Worm (Caenorhabditis elegans): ENCODE results near the gene C46A5.6.

The C46A5.6 gene

DNA sequence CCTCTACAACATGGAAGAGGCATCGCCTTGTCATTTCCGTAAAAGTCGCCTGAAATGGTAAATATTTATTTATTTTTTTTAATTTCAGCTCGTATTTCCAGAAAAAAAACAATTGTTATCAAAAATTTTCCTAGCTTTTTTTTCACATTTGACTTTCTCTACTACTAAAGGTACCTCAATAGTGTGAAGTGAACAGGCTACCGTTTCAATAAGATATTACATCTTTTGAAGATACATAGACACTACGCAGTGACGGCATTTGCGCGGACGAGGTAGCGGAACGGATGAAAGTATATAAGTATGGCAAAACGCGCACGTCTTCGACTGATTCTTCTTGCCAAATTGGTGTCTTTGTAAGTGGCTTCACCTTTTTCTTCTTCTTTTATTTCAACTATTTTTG, 10.5 kb downstream of the C46A5.6 start, which contains the start of gene col-14:
Gene col-14 (plus strand): TSS at position 301 of the 400 bp plus-strand sequence.
- no peak for TF ChIP-seq efl-1 (optimal IDR thresholded peaks at IDR 0.05)
- peak in 1 of 2 experiments; percentile 14 for TF ChIP-seq efl-1 (GFP tag; optimal IDR thresholded peaks at IDR 0.05 in 1 of 2)
- no peak for TF ChIP-seq lin-15B (tag; optimal IDR thresholded peaks at IDR 0.05)

ce11 chrIV:7747838-7748237, 15.8 kb downstream of the C46A5.6 start, which contains the start of gene klo-1:
Gene klo-1, minus strand, starts transcription at chrIV:7748225.
- no peak for TF ChIP-seq egl-27 (tag; optimal IDR thresholded peaks at IDR 0.05)
- no peak for TF ChIP-seq sox-4 (tag; optimal IDR thresholded peaks at IDR 0.05)
- TF ChIP-seq ceh-90 (tag; optimal IDR thresholded peaks at IDR 0.05), result no peak
- no peak for TF ChIP-seq ceh-82 (tag; optimal IDR thresholded peaks at IDR 0.05)
- TF ChIP-seq nhr-90 (tag; optimal IDR thresholded peaks at IDR 0.05; ENCODE audit: poor library complexity), result no peak
- no peak for TF ChIP-seq nhr-47 (tag; optimal IDR thresholded peaks at IDR 0.05)
- no peak for TF ChIP-seq tbx-2 (tag; optimal IDR thresholded peaks at IDR 0.05)
- TF ChIP-seq elt-2 (tag; optimal IDR thresholded peaks at IDR 0.05), result peak; percentile 49

DNA sequence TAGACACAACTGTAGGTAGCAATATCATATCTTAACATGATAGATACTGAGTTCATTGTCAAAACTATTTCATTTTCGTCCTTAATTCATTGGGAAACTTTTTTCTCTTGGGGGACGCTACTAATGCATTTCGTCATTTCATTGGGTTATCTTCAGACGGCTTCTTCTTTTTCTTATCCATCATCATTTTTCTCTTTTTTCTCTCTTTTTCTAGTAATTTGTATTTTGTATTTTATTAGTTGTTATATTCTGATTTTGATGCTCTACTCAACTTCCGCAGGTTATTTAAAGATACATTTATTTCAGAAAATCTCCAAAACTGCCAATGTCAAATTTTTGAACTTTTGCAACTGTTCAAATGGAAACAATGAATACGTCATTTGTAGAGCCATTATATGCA, 20.1 kb downstream of the C46A5.6 start, which contains the start of gene npr-35:
Gene npr-35 (plus strand): TSS at position 301 of the 400 bp plus-strand sequence.
- TF ChIP-seq unc-86 (tag; optimal IDR thresholded peaks at IDR 0.05), result no peak
- no peak for TF ChIP-seq ama-1 (optimal IDR thresholded peaks at IDR 0.05)
- TF ChIP-seq unc-30 (tag; optimal IDR thresholded peaks at IDR 0.05), result no peak
- no peak for TF ChIP-seq ceh-8 (GFP tag; optimal IDR thresholded peaks at IDR 0.05)
- TF ChIP-seq fkh-8 (tag; optimal IDR thresholded peaks at IDR 0.05), result no peak
- no peak for TF ChIP-seq lin-13 (GFP tag; optimal IDR thresholded peaks at IDR 0.05)
- no peak for TF ChIP-seq ztf-11 (tag; optimal IDR thresholded peaks at IDR 0.05)
- TF ChIP-seq C16A3.4 (tag; optimal IDR thresholded peaks at IDR 0.05), result no peak
- TF ChIP-seq fkh-10 (GFP tag; optimal IDR thresholded peaks at IDR 0.05), result no peak
- no peak for TF ChIP-seq jun-1 (tag; optimal IDR thresholded peaks at IDR 0.05)
- TF ChIP-seq dpl-1 (GFP tag; optimal IDR thresholded peaks at IDR 0.05), result no peak
- TF ChIP-seq aha-1 (tag; optimal IDR thresholded peaks at IDR 0.05), result no peak
- no peak for TF ChIP-seq blmp-1 (tag; optimal IDR thresholded peaks at IDR 0.05)
- TF ChIP-seq nhr-12 (tag; optimal IDR thresholded peaks at IDR 0.05), result no peak
- TF ChIP-seq ets-5 (GFP tag; IDR thresholded peaks at IDR 0.05), result no peak
- TF ChIP-seq ztf-4 (tag; optimal IDR thresholded peaks at IDR 0.05), result no peak
- no peak for TF ChIP-seq pax-3 (tag; optimal IDR thresholded peaks at IDR 0.05)
- TF ChIP-seq lin-39 (tag; optimal IDR thresholded peaks at IDR 0.05), result no peak
- TF ChIP-seq F16B12.6 (tag; optimal IDR thresholded peaks at IDR 0.05), result no peak
- TF ChIP-seq unc-62 (GFP tag; optimal IDR thresholded peaks at IDR 0.05), result no peak

- TF ChIP-seq mab-9 (GFP tag; IDR thresholded peaks at IDR 0.05) (no peak), unc-62 (GFP tag; optimal IDR thresholded peaks at IDR 0.05) (no peak), lin-14 (GFP tag; optimal IDR thresholded peaks at IDR 0.05) (peak; percentile 66), tbx-2 (tag; optimal IDR thresholded peaks at IDR 0.05) (peak; percentile 39), pax-3 (tag; optimal IDR thresholded peaks at IDR 0.05) (no peak)
These were observed 27.0 kb downstream of the C46A5.6 start for ce11 chrIV:7736616-7737015.

- TF ChIP-seq pqm-1 (tag; optimal IDR thresholded peaks at IDR 0.05), result no peak
- no peak for TF ChIP-seq jun-1 (tag; optimal IDR thresholded peaks at IDR 0.05)
- no peak for TF ChIP-seq lin-39 (tag; optimal IDR thresholded peaks at IDR 0.05)
- no peak for TF ChIP-seq nhr-71 (tag; optimal IDR thresholded peaks at IDR 0.05)
- no peak for TF ChIP-seq lsy-2 (tag; optimal IDR thresholded peaks at IDR 0.05)
- TF ChIP-seq nhr-90 (tag; optimal IDR thresholded peaks at IDR 0.05; ENCODE audit: poor library complexity), result no peak
- TF ChIP-seq lir-3 (tag; optimal IDR thresholded peaks at IDR 0.05; ENCODE audit: poor library complexity), result no peak
- no peak for TF ChIP-seq lin-13 (GFP tag; optimal IDR thresholded peaks at IDR 0.05)
These were observed 29.0 kb downstream of the C46A5.6 start, which contains the start of gene clx-1 for ce11 chrIV:7734619-7735018. Gene clx-1, plus strand, starts transcription at chrIV:7734648.

All from whole organism, L1 larva.